Worm (Caenorhabditis elegans) whole organism, L3 larva: Measurements from ENCODE around the gene T12A2.3.

Source experiments
- ama-1 ChIP-seq: fragments of 150-350 bp; optimal IDR thresholded peaks from 2 replicates; lab custom pipeline; 2018
- ceh-9 ChIP-seq: sonication (generic microtip); optimal IDR thresholded peaks from 2 replicates; lab custom pipeline; 2018; ENCODE audit warnings: missing biosample characterization, missing genetic modification characterization
- egl-27 ChIP-seq: sonication (generic microtip); optimal IDR thresholded peaks from 4 replicates; lab custom pipeline; 2017; ENCODE audit warnings: missing biosample characterization, missing genetic modification reagents, missing genetic modification characterization
- elt-3 ChIP-seq, 3 experiments: fragments of 150-350 bp in 1 of 3; sonication (generic microtip) in 2 of 3; optimal IDR thresholded peaks; 2 replicates in 2 of 3; 4 replicates in 1 of 3; lab custom pipeline; 2014 to 2017; ENCODE audit warnings: missing biosample characterization in 3 of 3, missing genetic modification characterization in 3 of 3
- nhr-12 ChIP-seq: fragments of 150-350 bp; optimal IDR thresholded peaks from 2 replicates; lab custom pipeline; 2014; ENCODE audit warnings: missing biosample characterization, missing genetic modification characterization
- nhr-25 ChIP-seq: sonication (generic microtip); optimal IDR thresholded peaks from 2 replicates; lab custom pipeline; 2017; ENCODE audit warnings: missing biosample characterization, missing genetic modification characterization
- nhr-76 ChIP-seq: fragments of 150-350 bp; sonication (generic microtip); optimal IDR thresholded peaks from 5 replicates; lab custom pipeline; 2014; ENCODE audit warnings: missing biosample characterization, missing genetic modification characterization
- nhr-77 ChIP-seq: fragments of 150-350 bp; optimal IDR thresholded peaks from 2 replicates; lab custom pipeline; 2014; ENCODE audit warnings: missing biosample characterization, missing genetic modification characterization
- pha-4 ChIP-seq: fragments of 150-350 bp; optimal IDR thresholded peaks from 2 replicates; lab custom pipeline; 2014; ENCODE audit warnings: missing biosample characterization, missing genetic modification reagents, missing genetic modification characterization
- pqm-1 ChIP-seq: fragments of 150-350 bp; optimal IDR thresholded peaks from 2 replicates; lab custom pipeline; 2017; ENCODE audit warnings: missing biosample characterization, missing genetic modification characterization, inconsistent platforms
- snpc-4 ChIP-seq: fragments of 150-350 bp; optimal IDR thresholded peaks from 2 replicates; lab custom pipeline; 2014; ENCODE audit warnings: missing biosample characterization, missing genetic modification characterization
- tbx-2 ChIP-seq: sonication (generic microtip); optimal IDR thresholded peaks from 2 replicates; lab custom pipeline; 2016; ENCODE audit warnings: mild to moderate bottlenecking, missing genetic modification characterization, missing compliant biosample characterization
- unc-62 ChIP-seq: fragments of 150-350 bp; sonication (generic microtip); optimal IDR thresholded peaks from 4 replicates; lab custom pipeline; 2014; ENCODE audit warnings: missing biosample characterization, missing genetic modification reagents, missing genetic modification characterization
- zag-1 ChIP-seq: fragments of 150-350 bp; optimal IDR thresholded peaks from 2 replicates; lab custom pipeline; 2014; ENCODE audit warnings: missing biosample characterization, missing genetic modification characterization

- TF ChIP-seq zag-1 (tag; lab: Kevin White, UChicago) (no peak), nhr-76 (tag; lab: Kevin White, UChicago) (no peak), nhr-25 (tag; lab: Kevin White, UChicago) (no peak), snpc-4 (tag; lab: Kevin White, UChicago) (no peak), egl-27 (tag; lab: Kevin White, UChicago) (no peak), elt-3 (tag; optimal IDR thresholded peaks at IDR 0.05; lab: Kevin White, UChicago) (no peak), nhr-77 (tag; lab: Kevin White, UChicago) (no peak), ama-1 (lab: Kevin White, UChicago) (no peak), pqm-1 (no peak), pha-4 (tag; lab: Kevin White, UChicago) (no peak), unc-62 (GFP tag; lab: Kevin White, UChicago) (no peak), nhr-12 (tag; lab: Kevin White, UChicago) (no peak), tbx-2 (tag; lab: Kevin White, UChicago) (no peak), ceh-9 (tag; lab: Kevin White, UChicago) (no peak)
Observed at ce11 chrIII:6201325-6201724, 39.3 kb upstream of the T12A2.3 start.
